Fruit fly (Drosophila melanogaster): ENCODE results near the gene CG34302.

The CG34302 gene

DNA sequence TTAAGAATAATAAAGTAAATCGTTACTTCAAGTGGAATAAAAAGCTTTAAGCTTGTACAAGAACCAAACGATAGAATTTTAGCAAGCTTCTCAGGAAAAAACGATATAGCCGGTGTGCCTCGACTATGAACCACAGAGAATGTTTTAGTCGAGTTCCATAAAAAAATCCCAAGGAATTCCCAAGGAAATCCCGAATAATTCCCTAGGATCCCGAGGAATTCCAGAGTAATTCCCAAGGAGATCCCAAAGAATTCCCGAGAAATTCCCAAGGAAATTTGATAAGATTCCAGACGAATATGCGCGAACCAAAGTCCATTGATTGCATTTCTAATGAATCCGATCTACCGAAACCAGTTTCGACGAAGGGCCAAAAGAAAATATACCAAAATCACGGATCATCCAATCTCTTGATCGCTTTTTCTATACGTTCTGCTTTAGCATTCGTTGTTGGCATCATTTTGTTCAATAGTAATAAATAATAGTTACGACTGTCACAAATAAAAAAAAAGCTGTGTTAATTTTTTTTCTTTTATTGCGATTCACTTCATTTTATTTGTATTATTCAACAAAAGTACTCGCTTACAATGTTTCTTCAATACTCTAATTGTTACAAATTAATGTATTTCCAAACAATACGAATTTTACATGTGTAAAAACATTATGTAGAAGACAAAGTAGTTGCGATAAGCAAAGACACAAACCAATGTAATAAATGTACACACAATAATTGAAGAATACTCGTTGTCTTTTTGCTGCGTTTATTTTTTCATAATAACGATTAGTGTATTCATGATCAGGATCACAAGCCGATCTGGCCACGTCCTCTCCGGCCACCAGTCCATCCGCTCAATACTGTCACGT lies 45.1 kb upstream of the CG34302 start (continued):
- TF ChIP-seq zfh2 (GFP tag; optimal IDR thresholded peaks at IDR 0.05) (no peak), ranshi (GFP tag; IDR thresholded peaks at IDR 0.05) (no peak), insv (GFP tag; optimal IDR thresholded peaks at IDR 0.05) (peak in 1 of 2 experiments; percentile 35), Gsc (GFP tag; IDR thresholded peaks at IDR 0.05) (no peak), CG8089 (GFP tag; optimal IDR thresholded peaks at IDR 0.05) (no peak), slp2 (GFP tag; optimal IDR thresholded peaks at IDR 0.05) (no peak), usp (GFP tag; optimal IDR thresholded peaks at IDR 0.05) (no peak), CG1529 (GFP tag; optimal IDR thresholded peaks at IDR 0.05) (no peak), NfI (GFP tag; optimal IDR thresholded peaks at IDR 0.05) (no peak), CG9727 (GFP tag; optimal IDR thresholded peaks at IDR 0.05) (no peak), CG10959 (GFP tag; IDR thresholded peaks at IDR 0.05) (no peak), E2f1 (GFP tag; IDR thresholded peaks at IDR 0.05) (no peak), CG33213 (GFP tag; optimal IDR thresholded peaks at IDR 0.05) (no peak), zf30C (GFP tag; optimal IDR thresholded peaks at IDR 0.05) (no peak), CG14710 (tag; optimal IDR thresholded peaks at IDR 0.05) (peak; percentile 28), CG1602 (GFP tag; optimal IDR thresholded peaks at IDR 0.05) (no peak), al (GFP tag; IDR thresholded peaks at IDR 0.05) (no peak), CG3065 (GFP tag; optimal IDR thresholded peaks at IDR 0.05) (no peak), CG15696 (tag; optimal IDR thresholded peaks at IDR 0.05) (no peak), CkIIα-i1 (GFP tag; IDR thresholded peaks at IDR 0.05) (no peak), nerfin-2 (GFP tag; IDR thresholded peaks at IDR 0.05; ENCODE audit: partially characterized antibody) (no peak), CG4730 (GFP tag; IDR thresholded peaks at IDR 0.05) (no peak), CG8359 (GFP tag; optimal IDR thresholded peaks at IDR 0.05; ENCODE audit: borderline replicate concordance) (no peak), CG1233 (GFP tag; optimal IDR thresholded peaks at IDR 0.05) (no peak), Dad (GFP tag; optimal IDR thresholded peaks at IDR 0.05) (no peak), CG14014 (GFP tag; IDR thresholded peaks at IDR 0.05) (no peak), row (GFP tag; IDR thresholded peaks at IDR 0.05) (no peak), amos (GFP tag; IDR thresholded peaks at IDR 0.05; ENCODE audit: partially characterized antibody) (0 out of 2 replicates have a peak, but pooled peaks have one; percentile 48), CG17361 (GFP tag; IDR thresholded peaks at IDR 0.05) (no peak; the same call in 2 of the 3 replicates), Sry-β (GFP tag; optimal IDR thresholded peaks at IDR 0.05) (no peak), CG14860 (GFP tag; IDR thresholded peaks at IDR 0.05; ENCODE audit: partially characterized antibody) (no peak), Fer3 (tag; optimal IDR thresholded peaks at IDR 0.05) (no peak), CG17385 (GFP tag; optimal IDR thresholded peaks at IDR 0.05) (no peak), CG2678 (tag; optimal IDR thresholded peaks at IDR 0.05) (no peak), CG12744 (GFP tag; optimal IDR thresholded peaks at IDR 0.05) (no peak), kni (GFP tag; optimal IDR thresholded peaks at IDR 0.05) (peak; percentile 72), C15 (GFP tag; IDR thresholded peaks at IDR 0.05) (no peak), hth (optimal IDR thresholded peaks at IDR 0.05) (no peak), CG4707 (GFP tag; optimal IDR thresholded peaks at IDR 0.05) (no peak), Dip3 (GFP tag; optimal IDR thresholded peaks at IDR 0.05) (no peak), maf-S (GFP tag; optimal IDR thresholded peaks at IDR 0.05) (no peak), CHES-1-like (GFP tag; optimal IDR thresholded peaks at IDR 0.05) (no peak), CG4360 (GFP tag; IDR thresholded peaks at IDR 0.05) (no peak), salm (tag; optimal IDR thresholded peaks at IDR 0.05) (no peak), tll (GFP tag; optimal IDR thresholded peaks at IDR 0.05) (no peak), dimm (GFP tag; IDR thresholded peaks at IDR 0.05) (no peak), sens (GFP tag) (peak; percentile 77), Blimp-1 (GFP tag; optimal IDR thresholded peaks at IDR 0.05) (no peak), abd-A (tag; optimal IDR thresholded peaks at IDR 0.05) (peak; percentile 56), Bgb (GFP tag; IDR thresholded peaks at IDR 0.05; ENCODE audit: partially characterized antibody) (peak; percentile 68)

Measured in whole organism, embryonic.